Fruit fly (Drosophila melanogaster) whole organism, embryonic: ENCODE results near the gene CG3909.

Source experiments
- Ada2b ChIP-seq: fragments of 200-800 bp; sonication (Bioruptor generic); IDR thresholded peaks from 2 replicates; pipeline ENCODE4 v1.3.6; 2022; ENCODE audit warnings: missing biosample characterization, missing genetic modification characterization
- CG13894 ChIP-seq: fragments of 200-800 bp; sonication (Bioruptor generic); optimal IDR thresholded peaks from 3 replicates; lab custom pipeline; 2018; ENCODE audit warnings: missing biosample characterization, mild to moderate bottlenecking, missing genetic modification characterization, moderate library complexity
- CG4282 ChIP-seq: fragments of 200-800 bp; sonication (Bioruptor generic); optimal IDR thresholded peaks from 2 replicates; lab custom pipeline; 2016; ENCODE audit warnings: missing biosample characterization, missing genetic modification characterization
- CG7987 ChIP-seq: fragments of 200-800 bp; sonication (Bioruptor generic); optimal IDR thresholded peaks from 2 replicates; lab custom pipeline; 2018; ENCODE audit warnings: missing biosample characterization, mild to moderate bottlenecking, missing genetic modification characterization, moderate library complexity
- Eip74EF ChIP-seq, 2 experiments: fragments of 200-800 bp in 1 of 2; fragments of >200 bp in 1 of 2; sonication (Bioruptor generic) in 1 of 2; optimal IDR thresholded peaks; 2 replicates each; lab custom pipeline; 2017 to 2019; ENCODE audit warnings: missing biosample characterization in 2 of 2, missing genetic modification characterization in 2 of 2, mild to moderate bottlenecking in 1 of 2, moderate library complexity in 1 of 2
- Spps ChIP-seq: fragments of 200-800 bp; sonication (Bioruptor generic); optimal IDR thresholded peaks from 2 replicates; lab custom pipeline; 2018; ENCODE audit warnings: missing biosample characterization, mild to moderate bottlenecking, missing genetic modification characterization
- Sry-δ ChIP-seq: fragments of 200-800 bp; sonication (Bioruptor generic); optimal IDR thresholded peaks from 2 replicates; lab custom pipeline; 2016; ENCODE audit warnings: missing biosample characterization, missing genetic modification characterization
- ap ChIP-seq: fragments of 200-800 bp; sonication (Bioruptor generic); IDR thresholded peaks from 2 replicates; pipeline ENCODE4 v1.3.6; 2022; ENCODE audit warnings: missing biosample characterization, missing genetic modification characterization
- cwo ChIP-seq: fragments of 200-800 bp; sonication (Bioruptor generic); optimal IDR thresholded peaks from 3 replicates; lab custom pipeline; 2017; ENCODE audit warnings: missing biosample characterization, missing genetic modification characterization, mild to moderate bottlenecking, moderate library complexity, missing genetic modification reagents
- eve ChIP-seq, 2 experiments: fragments of >200 bp; optimal IDR thresholded peaks; 2 replicates each; lab custom pipeline; 2017; ENCODE audit warnings: missing biosample characterization in 2 of 2, missing genetic modification characterization in 2 of 2
- gce ChIP-seq: fragments of 200-800 bp; sonication (Bioruptor generic); IDR thresholded peaks from 3 replicates; pipeline ENCODE4 v1.3.6; 2022; ENCODE audit warnings: missing biosample characterization, missing genetic modification characterization
- lmd ChIP-seq: fragments of 200-800 bp; sonication (Bioruptor generic); IDR thresholded peaks from 2 replicates; pipeline ENCODE4 v1.3.6; 2022; ENCODE audit warnings: missing biosample characterization, missing genetic modification characterization
- odd ChIP-seq: fragments of 200-800 bp; sonication (Bioruptor generic); optimal IDR thresholded peaks from 2 replicates; lab custom pipeline; 2017; ENCODE audit warnings: missing biosample characterization, mild to moderate bottlenecking, missing genetic modification characterization
- tll ChIP-seq, 2 experiments: fragments of 200-800 bp in 1 of 2; fragments of >200 bp in 1 of 2; sonication (Bioruptor generic) in 1 of 2; optimal IDR thresholded peaks; 2 replicates each; lab custom pipeline; 2017 to 2019; ENCODE audit warnings: missing biosample characterization in 2 of 2, missing genetic modification characterization in 2 of 2, mild to moderate bottlenecking in 1 of 2, moderate library complexity in 1 of 2

dm6 chr3R:10080699-10081098 is 37.6 kb downstream of the CG3909 start:
- TF ChIP-seq ap (GFP tag; lab: Robert Waterston, UW), result no peak
- TF ChIP-seq tll (GFP tag; optimal IDR thresholded peaks at IDR 0.05; lab: Kevin White, UChicago), result no peak
- TF ChIP-seq lmd, result no peak
- no peak for TF ChIP-seq odd
- TF ChIP-seq CG4282 (GFP tag; lab: Kevin White, UChicago), result no peak
- TF ChIP-seq Spps (tag; lab: Kevin White, UChicago), result no peak
- TF ChIP-seq Ada2b (GFP tag; lab: Robert Waterston, UW), result no peak
- no peak for TF ChIP-seq gce
- no peak for TF ChIP-seq Sry-δ (GFP tag; lab: Kevin White, UChicago)
- TF ChIP-seq eve (GFP tag; optimal IDR thresholded peaks at IDR 0.05; lab: Kevin White, UChicago), result no peak
- no peak for TF ChIP-seq cwo (GFP tag; lab: Kevin White, UChicago)
- TF ChIP-seq Eip74EF (GFP tag; optimal IDR thresholded peaks at IDR 0.05; lab: Kevin White, UChicago), result no peak
- no peak for TF ChIP-seq CG13894
- TF ChIP-seq CG7987 (GFP tag; lab: Kevin White, UChicago), result no peak
